Worm (Caenorhabditis elegans) whole organism, young adult: ENCODE measurements around the gene C16C10.9.
A peak's percentile ranks its signal among the peaks of the same experiment; 100 is the strongest.

Experiments used
- B0019.2 ChIP-seq: fragments of 200-800 bp; sonication (Bioruptor generic); conservative IDR thresholded peaks from 2 replicates; pipeline ENCODE4 v1.3.6; 2022; ENCODE audit warnings: missing genetic modification reagents, missing genetic modification characterization, missing compliant biosample characterization
- B0035.1 ChIP-seq: sonication (generic microtip); optimal IDR thresholded peaks from 2 replicates; lab custom pipeline; 2016; ENCODE audit warnings: missing genetic modification characterization, mild to moderate bottlenecking, missing compliant biosample characterization, missing genotype, missing genetic modification reagents
- C17E4.6 ChIP-seq: fragments of 200-800 bp; sonication (Bioruptor generic); IDR thresholded peaks from 2 replicates; pipeline ENCODE4 v1.3.6; 2022; ENCODE audit warnings: missing genetic modification reagents, missing genetic modification characterization, missing compliant biosample characterization
- F33H1.4 ChIP-seq: fragments of 200-800 bp; sonication (Bioruptor generic); IDR thresholded peaks from 2 replicates; pipeline ENCODE4 v1.3.6; 2022; ENCODE audit warnings: missing genetic modification reagents, missing genetic modification characterization, missing compliant biosample characterization
- F39B2.1 ChIP-seq: fragments of 200-800 bp; sonication (Bioruptor generic); IDR thresholded peaks from 2 replicates; pipeline ENCODE4 v1.3.6; 2022; ENCODE audit warnings: missing genetic modification reagents, missing genetic modification characterization, missing compliant biosample characterization
- F55B11.4 ChIP-seq: sonication (generic microtip); optimal IDR thresholded peaks from 2 replicates; lab custom pipeline; 2016; ENCODE audit warnings: missing compliant biosample characterization, missing genetic modification characterization, borderline replicate concordance; ENCODE audit not compliant: insufficient read depth
- K11D2.4 ChIP-seq: fragments of 200-800 bp; sonication (Bioruptor generic); IDR thresholded peaks from 2 replicates; pipeline ENCODE4 v1.3.6; 2022; ENCODE audit warnings: missing genetic modification reagents, missing genetic modification characterization, missing compliant biosample characterization
- Y56A3A.18 ChIP-seq: fragments of 200-800 bp; sonication (Bioruptor generic); IDR thresholded peaks from 2 replicates; pipeline ENCODE4 v1.3.6; 2022; ENCODE audit warnings: missing genetic modification reagents, missing genetic modification characterization, missing compliant biosample characterization
- ZK185.1 ChIP-seq: sonication (generic microtip); optimal IDR thresholded peaks from 2 replicates; lab custom pipeline; 2016; ENCODE audit warnings: mild to moderate bottlenecking, missing genetic modification characterization, missing compliant biosample characterization; ENCODE audit not compliant: poor library complexity, severe bottlenecking
- ama-1 ChIP-seq, 3 experiments: fragments of 150-350 bp in 1 of 3; sonication (generic microtip) in 2 of 3; optimal IDR thresholded peaks; 2 replicates each; lab custom pipeline; 2014 to 2018; ENCODE audit warnings: missing biosample characterization in 2 of 3, missing genetic modification characterization in 2 of 3, missing genetic modification reagents in 2 of 3
- aptf-2 ChIP-seq: fragments of 200-800 bp; sonication (Bioruptor generic); conservative IDR thresholded peaks from 2 replicates; pipeline ENCODE4 v1.3.6; 2022; ENCODE audit warnings: missing genetic modification reagents, missing genetic modification characterization, missing compliant biosample characterization
- aptf-3 ChIP-seq: fragments of 200-800 bp; sonication (Bioruptor generic); IDR thresholded peaks from 2 replicates; pipeline ENCODE4 v1.3.6; 2022; ENCODE audit warnings: missing genetic modification characterization, missing compliant biosample characterization
- atf-7 ChIP-seq: sonication (generic microtip); optimal IDR thresholded peaks from 2 replicates; lab custom pipeline; 2017; ENCODE audit warnings: mild to moderate bottlenecking, missing genetic modification characterization, missing compliant biosample characterization
- bed-1 ChIP-seq: fragments of 200-800 bp; sonication (Bioruptor generic); IDR thresholded peaks from 2 replicates; pipeline ENCODE4 v1.3.6; 2022; ENCODE audit warnings: missing genetic modification reagents, missing genetic modification characterization, missing compliant biosample characterization
- bed-2 ChIP-seq: fragments of 200-800 bp; sonication (Bioruptor generic); IDR thresholded peaks from 2 replicates; pipeline ENCODE4 v1.3.6; 2022; ENCODE audit warnings: missing genetic modification reagents, missing genetic modification characterization, missing compliant biosample characterization
- cebp-2 ChIP-seq: fragments of 200-800 bp; sonication (Bioruptor generic); IDR thresholded peaks from 2 replicates; pipeline ENCODE4 v1.3.6; 2022; ENCODE audit warnings: missing genetic modification characterization, missing compliant biosample characterization
- chd-7 ChIP-seq: sonication (generic microtip); optimal IDR thresholded peaks from 2 replicates; lab custom pipeline; 2016; ENCODE audit warnings: mild to moderate bottlenecking, missing genetic modification characterization, moderate library complexity, missing compliant biosample characterization
- dox-1 ChIP-seq: fragments of 200-800 bp; sonication (Bioruptor generic); IDR thresholded peaks from 2 replicates; pipeline ENCODE4 v1.3.6; 2022; ENCODE audit warnings: missing genetic modification reagents, missing genetic modification characterization, missing compliant biosample characterization
- dpl-1 ChIP-seq: fragments of 150-350 bp; optimal IDR thresholded peaks from 2 replicates; lab custom pipeline; 2014; ENCODE audit warnings: missing biosample characterization, missing genetic modification reagents, missing genetic modification characterization
- efl-1 ChIP-seq: fragments of 150-350 bp; optimal IDR thresholded peaks from 2 replicates; lab custom pipeline; 2014; ENCODE audit warnings: missing biosample characterization, missing genetic modification reagents, missing genetic modification characterization
- egl-44 ChIP-seq: fragments of 200-800 bp; sonication (Bioruptor generic); IDR thresholded peaks from 2 replicates; pipeline ENCODE4 v1.3.6; 2022; ENCODE audit warnings: missing genetic modification reagents, missing genetic modification characterization, missing compliant biosample characterization
- fkh-3 ChIP-seq: sonication (generic microtip); optimal IDR thresholded peaks from 2 replicates; lab custom pipeline; 2016; ENCODE audit warnings: mild to moderate bottlenecking, missing genetic modification characterization, missing compliant biosample characterization
- him-1 ChIP-seq: sonication (generic microtip); optimal IDR thresholded peaks from 2 replicates; lab custom pipeline; 2016; ENCODE audit warnings: missing genotype, missing genetic modification reagents, missing genetic modification characterization, missing compliant biosample characterization
- hlh-12 ChIP-seq: sonication (generic microtip); optimal IDR thresholded peaks from 2 replicates; lab custom pipeline; 2016; ENCODE audit warnings: missing genetic modification characterization, missing compliant biosample characterization
- hlh-26 ChIP-seq: fragments of 200-800 bp; sonication (Bioruptor generic); conservative IDR thresholded peaks from 2 replicates; pipeline ENCODE4 v1.3.6; 2022; ENCODE audit warnings: missing genetic modification reagents, missing genetic modification characterization, missing compliant biosample characterization
- hmg-1.2 ChIP-seq: fragments of 200-800 bp; sonication (Bioruptor generic); IDR thresholded peaks from 2 replicates; pipeline ENCODE4 v1.3.6; 2022; ENCODE audit warnings: missing genetic modification reagents, missing genetic modification characterization, missing compliant biosample characterization
- hmg-20 ChIP-seq: fragments of 200-800 bp; sonication (Bioruptor generic); IDR thresholded peaks from 2 replicates; pipeline ENCODE4 v1.3.6; 2022; ENCODE audit warnings: missing genetic modification reagents, missing genetic modification characterization, missing compliant biosample characterization
- hrde-1 ChIP-seq: sonication (generic microtip); optimal IDR thresholded peaks from 2 replicates; lab custom pipeline; 2016; ENCODE audit warnings: missing genetic modification characterization, mild to moderate bottlenecking, missing compliant biosample characterization, moderate library complexity, missing genotype, missing genetic modification reagents, borderline replicate concordance
- hsf-1 ChIP-seq: fragments of 200-800 bp; sonication (Bioruptor generic); IDR thresholded peaks from 2 replicates; pipeline ENCODE4 v1.3.6; 2022; ENCODE audit warnings: missing genetic modification reagents, missing genetic modification characterization, missing compliant biosample characterization
- lin-35 ChIP-seq, 3 experiments: fragments of 150-350 bp in 2 of 3; sonication (generic microtip) in 1 of 3; optimal IDR thresholded peaks; 2 replicates each; lab custom pipeline; 2014 to 2018; ENCODE audit warnings: missing biosample characterization in 3 of 3, missing genetic modification characterization in 3 of 3, missing genetic modification reagents in 3 of 3
- lin-40 ChIP-seq: sonication (generic microtip); optimal IDR thresholded peaks from 2 replicates; lab custom pipeline; 2016; ENCODE audit warnings: missing genetic modification characterization, mild to moderate bottlenecking, missing compliant biosample characterization, missing genotype, missing genetic modification reagents
- madf-3 ChIP-seq: fragments of 200-800 bp; sonication (Bioruptor generic); IDR thresholded peaks from 2 replicates; pipeline ENCODE4 v1.3.6; 2022; ENCODE audit warnings: missing genetic modification reagents, missing genetic modification characterization, missing compliant biosample characterization
- mel-28 ChIP-seq: sonication (generic microtip); optimal IDR thresholded peaks from 2 replicates; lab custom pipeline; 2016; ENCODE audit warnings: borderline replicate concordance, mild to moderate bottlenecking, missing genetic modification characterization, missing compliant biosample characterization
- mes-4 ChIP-seq: sonication (generic microtip); optimal IDR thresholded peaks from 2 replicates; lab custom pipeline; 2016; ENCODE audit warnings: missing genotype, missing genetic modification characterization, missing compliant biosample characterization
- nfya-1 ChIP-seq: sonication (generic microtip); optimal IDR thresholded peaks from 2 replicates; lab custom pipeline; 2017; ENCODE audit warnings: antibody characterized with exemption, missing compliant biosample characterization, missing genetic modification characterization, borderline replicate concordance; ENCODE audit not compliant: insufficient read depth
- nfya-2 ChIP-seq: fragments of 200-800 bp; sonication (Bioruptor generic); IDR thresholded peaks from 2 replicates; pipeline ENCODE4 v1.3.6; 2022; ENCODE audit warnings: missing genetic modification reagents, missing genetic modification characterization, missing compliant biosample characterization
- nhr-80 ChIP-seq: sonication (generic microtip); optimal IDR thresholded peaks from 2 replicates; lab custom pipeline; 2016; ENCODE audit warnings: missing genetic modification characterization, missing compliant biosample characterization
- nhr-90 ChIP-seq: sonication (generic microtip); optimal IDR thresholded peaks from 2 replicates; lab custom pipeline; 2016; ENCODE audit warnings: missing genotype, mild to moderate bottlenecking, missing genetic modification characterization, missing compliant biosample characterization
- pbrm-1 ChIP-seq: fragments of 200-800 bp; sonication (Bioruptor generic); IDR thresholded peaks from 2 replicates; pipeline ENCODE4 v1.3.6; 2022; ENCODE audit warnings: missing genetic modification reagents, missing genetic modification characterization, missing compliant biosample characterization
- pha-4 ChIP-seq: fragments of 150-350 bp; sonication (generic microtip); optimal IDR thresholded peaks from 2 replicates; lab custom pipeline; 2014; ENCODE audit warnings: missing biosample characterization, missing genetic modification reagents, missing genetic modification characterization
- repo-1 ChIP-seq: sonication (generic microtip); optimal IDR thresholded peaks from 2 replicates; lab custom pipeline; 2017; ENCODE audit warnings: mild to moderate bottlenecking, missing genetic modification characterization, missing compliant biosample characterization
- snpc-1.3 ChIP-seq: sonication (generic microtip); optimal IDR thresholded peaks from 2 replicates; lab custom pipeline; 2017; ENCODE audit warnings: missing genetic modification characterization, mild to moderate bottlenecking, missing compliant biosample characterization, antibody characterized with exemption, moderate library complexity, missing genotype, missing genetic modification reagents; ENCODE audit not compliant: insufficient read depth
- sptf-2 ChIP-seq: fragments of 200-800 bp; sonication (Bioruptor generic); optimal IDR thresholded peaks from 2 replicates; lab custom pipeline; 2018; ENCODE audit warnings: mild to moderate bottlenecking, missing genetic modification characterization, missing compliant biosample characterization
- tbx-9 ChIP-seq: sonication (generic microtip); optimal IDR thresholded peaks from 2 replicates; lab custom pipeline; 2016; ENCODE audit warnings: borderline replicate concordance, missing genetic modification characterization, inconsistent platforms, missing compliant biosample characterization
- xnd-1 ChIP-seq: sonication (generic microtip); optimal IDR thresholded peaks from 2 replicates; lab custom pipeline; 2016; ENCODE audit warnings: missing genotype, missing genetic modification reagents, missing genetic modification characterization, missing compliant biosample characterization
- zim-3 ChIP-seq: sonication (generic microtip); optimal IDR thresholded peaks from 2 replicates; lab custom pipeline; 2017; ENCODE audit warnings: mild to moderate bottlenecking, missing genetic modification characterization, moderate library complexity, missing compliant biosample characterization
- ztf-22 ChIP-seq: fragments of 200-800 bp; sonication (Bioruptor generic); optimal IDR thresholded peaks from 2 replicates; lab custom pipeline; 2018; ENCODE audit warnings: mild to moderate bottlenecking, missing genetic modification characterization, moderate library complexity, missing compliant biosample characterization
- ztf-6 ChIP-seq: fragments of 200-800 bp; sonication (Bioruptor generic); IDR thresholded peaks from 2 replicates; pipeline ENCODE4 v1.3.6; 2022; ENCODE audit warnings: missing genetic modification reagents, missing genetic modification characterization, missing compliant biosample characterization

Gene C16C10.9

DNA sequence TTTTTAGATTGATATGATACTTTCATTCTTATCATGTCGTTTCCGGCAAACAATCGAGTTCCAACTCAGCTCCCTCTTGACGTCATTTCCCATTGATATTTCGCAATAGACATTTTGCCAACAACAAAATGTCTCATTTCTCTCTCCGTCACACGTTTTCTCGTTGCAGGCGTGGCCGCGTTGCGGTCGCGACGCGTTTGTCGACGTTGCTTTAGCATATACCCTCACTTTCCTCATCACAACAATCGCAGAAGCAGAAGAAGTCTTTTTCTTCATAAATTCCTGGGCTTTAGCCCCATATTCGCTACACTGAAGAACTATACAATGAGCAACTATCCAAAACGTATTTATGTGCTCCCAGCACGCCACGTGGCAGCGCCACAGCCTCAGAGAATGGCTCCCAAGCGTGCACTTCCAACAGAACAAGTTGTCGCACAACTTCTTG is 36.5 kb upstream of the C16C10.9 start, which contains the start of gene xbp-1:
Gene xbp-1, plus strand, starts transcription at position 151 of the 445 bp plus-strand sequence.
- TF ChIP-seq C17E4.6: no peak
- peak; percentile 3 for TF ChIP-seq B0035.1 (tag; lab: Kevin White, UChicago)
- TF ChIP-seq lin-35 (GFP tag; optimal IDR thresholded peaks at IDR 0.05; lab: Kevin White, UChicago): peak in 1 of 3 experiments; percentile 48
- TF ChIP-seq B0019.2 (GFP tag; lab: Robert Waterston, UW): no peak
- peak; percentile 99 for TF ChIP-seq atf-7 (tag; lab: Kevin White, UChicago)
- peak; percentile 94 for TF ChIP-seq pha-4
- TF ChIP-seq F39B2.1 (GFP tag; lab: Robert Waterston, UW): no peak
- no peak for TF ChIP-seq snpc-1.3 (tag; lab: Kevin White, UChicago)
- no peak for TF ChIP-seq nfya-2 (GFP tag; lab: Robert Waterston, UW)
- peak; percentile 32; the same call in 1 of the 2 replicates for TF ChIP-seq ztf-6
- TF ChIP-seq hlh-12 (tag; lab: Kevin White, UChicago): no peak
- no peak for TF ChIP-seq Y56A3A.18 (GFP tag; lab: Robert Waterston, UW)
- TF ChIP-seq sptf-2 (GFP tag; lab: Kevin White, UChicago): peak; percentile 32
- peak; percentile 77 for TF ChIP-seq chd-7
- TF ChIP-seq hlh-26 (GFP tag; lab: Robert Waterston, UW): no peak
- TF ChIP-seq ztf-22 (GFP tag; lab: Kevin White, UChicago): peak; percentile 95
- TF ChIP-seq pbrm-1 (GFP tag; lab: Robert Waterston, UW): peak; percentile 55; the same call in 1 of the 2 replicates
- TF ChIP-seq mes-4 (tag; lab: Kevin White, UChicago): no peak
- TF ChIP-seq fkh-3 (tag; lab: Kevin White, UChicago): no peak
- no peak for TF ChIP-seq cebp-2 (GFP tag; lab: Robert Waterston, UW)
- TF ChIP-seq bed-2 (GFP tag; lab: Robert Waterston, UW): no peak
- TF ChIP-seq lin-40: peak; percentile 84
- no peak for TF ChIP-seq him-1 (tag; lab: Kevin White, UChicago)
- TF ChIP-seq nhr-80 (tag; lab: Kevin White, UChicago): peak; percentile 100
- no peak for TF ChIP-seq aptf-3
- no peak for TF ChIP-seq hmg-20 (GFP tag; lab: Robert Waterston, UW)
- TF ChIP-seq dox-1 (GFP tag; lab: Robert Waterston, UW): peak; percentile 92
- TF ChIP-seq efl-1: no peak
- TF ChIP-seq dpl-1: no peak
- TF ChIP-seq bed-1 (GFP tag; lab: Robert Waterston, UW): no peak
- TF ChIP-seq K11D2.4 (GFP tag; lab: Robert Waterston, UW): no peak; the same call in 1 of the 2 replicates
- no peak for TF ChIP-seq xnd-1 (tag; lab: Kevin White, UChicago)
- TF ChIP-seq hsf-1 (GFP tag; lab: Robert Waterston, UW): no peak
- no peak for TF ChIP-seq aptf-2 (GFP tag; lab: Robert Waterston, UW)
- TF ChIP-seq F33H1.4 (GFP tag; lab: Robert Waterston, UW): no peak
- TF ChIP-seq nfya-1 (tag; lab: Kevin White, UChicago): no peak
- no peak for TF ChIP-seq zim-3 (tag; lab: Kevin White, UChicago)
- peak; percentile 68; the same call in 1 of the 2 replicates for TF ChIP-seq hmg-1.2 (GFP tag; lab: Robert Waterston, UW)
- no peak for TF ChIP-seq repo-1
- no peak for TF ChIP-seq tbx-9
- peak; percentile 79 for TF ChIP-seq nhr-90
- TF ChIP-seq ama-1 (optimal IDR thresholded peaks at IDR 0.05; lab: Kevin White, UChicago): peak; percentile 75
- no peak for TF ChIP-seq ama-1 (GFP tag; optimal IDR thresholded peaks at IDR 0.05; lab: Kevin White, UChicago)
- no peak for TF ChIP-seq mel-28 (tag; lab: Kevin White, UChicago)
- no peak for TF ChIP-seq hrde-1
- TF ChIP-seq ZK185.1 (tag; lab: Kevin White, UChicago): peak; percentile 80
- no peak for TF ChIP-seq F55B11.4 (tag; lab: Kevin White, UChicago)
- peak; percentile 70; the same call in 1 of the 2 replicates for TF ChIP-seq egl-44 (GFP tag; lab: Robert Waterston, UW)
- TF ChIP-seq madf-3: peak; percentile 95
